Worm (Caenorhabditis elegans): ENCODE data around the gene C54E4.1.

Gene C54E4.1

ce11 chrIV:2223144-2223543 lies 47.8 kb downstream of the C54E4.1 start:
- TF ChIP-seq hlh-12 (tag; optimal IDR thresholded peaks at IDR 0.05), result no peak
- TF ChIP-seq hlh-26 (GFP tag; conservative IDR thresholded peaks at IDR 0.05), result no peak
- TF ChIP-seq dpl-1 (GFP tag; optimal IDR thresholded peaks at IDR 0.05), result peak; percentile 26
- no peak for TF ChIP-seq ceh-40 (GFP tag; IDR thresholded peaks at IDR 0.05)
- TF ChIP-seq unc-62 (GFP tag; optimal IDR thresholded peaks at IDR 0.05), result no peak
- no peak for TF ChIP-seq akir-1 (GFP tag; optimal IDR thresholded peaks at IDR 0.05)
- no peak for TF ChIP-seq F10E7.11 (tag; optimal IDR thresholded peaks at IDR 0.05)
- TF ChIP-seq F33H1.4 (GFP tag; IDR thresholded peaks at IDR 0.05), result peak; percentile 88
- TF ChIP-seq xnd-1 (tag; optimal IDR thresholded peaks at IDR 0.05), result peak; percentile 71
- no peak for TF ChIP-seq B0035.1 (tag; optimal IDR thresholded peaks at IDR 0.05)
- peak; percentile 5; the same call in 1 of the 2 replicates for TF ChIP-seq hmg-1.2 (GFP tag; IDR thresholded peaks at IDR 0.05)
- TF ChIP-seq ceh-91 (GFP tag; IDR thresholded peaks at IDR 0.05), result peak; percentile 57
- no peak for TF ChIP-seq nfyb-1 (GFP tag; IDR thresholded peaks at IDR 0.05)
- TF ChIP-seq efl-1 (GFP tag; optimal IDR thresholded peaks at IDR 0.05), result peak; percentile 61
- TF ChIP-seq madf-8 (GFP tag; conservative IDR thresholded peaks at IDR 0.05), result peak; percentile 65
- TF ChIP-seq mxl-1 (tag; optimal IDR thresholded peaks at IDR 0.05), result no peak
- no peak for TF ChIP-seq K11D2.4 (GFP tag; IDR thresholded peaks at IDR 0.05)
- TF ChIP-seq ceh-79 (tag; optimal IDR thresholded peaks at IDR 0.05), result no peak
- TF ChIP-seq cebp-1 (GFP tag; IDR thresholded peaks at IDR 0.05), result no peak
- TF ChIP-seq cebp-1 (tag; optimal IDR thresholded peaks at IDR 0.05), result no peak
- no peak for TF ChIP-seq sea-2 (GFP tag; IDR thresholded peaks at IDR 0.05)
- no peak for TF ChIP-seq hrde-1 (tag; optimal IDR thresholded peaks at IDR 0.05; ENCODE audit: borderline replicate concordance)
- TF ChIP-seq lag-1 (GFP tag; IDR thresholded peaks at IDR 0.05), result no peak
- no peak for TF ChIP-seq attf-6 (GFP tag; IDR thresholded peaks at IDR 0.05)
- no peak for TF ChIP-seq snpc-1.1 (tag; optimal IDR thresholded peaks at IDR 0.05; ENCODE audit: insufficient read depth)
- no peak for TF ChIP-seq K12H6.12 (tag; optimal IDR thresholded peaks at IDR 0.05)
- peak; percentile 86 for TF ChIP-seq lsl-1 (GFP tag; optimal IDR thresholded peaks at IDR 0.05)
- no peak for TF ChIP-seq attf-3 (GFP tag; conservative IDR thresholded peaks at IDR 0.05)
- TF ChIP-seq B0336.3 (GFP tag; IDR thresholded peaks at IDR 0.05), result no peak
- no peak for TF ChIP-seq ekl-4 (GFP tag; IDR thresholded peaks at IDR 0.05)
- TF ChIP-seq D2030.7 (GFP tag; IDR thresholded peaks at IDR 0.05), result peak; percentile 60; the same call in 1 of the 2 replicates
- no peak for TF ChIP-seq him-1 (tag; optimal IDR thresholded peaks at IDR 0.05)
- no peak for TF ChIP-seq madf-10 (tag; optimal IDR thresholded peaks at IDR 0.05)
- peak; percentile 84 for TF ChIP-seq madf-6 (GFP tag; IDR thresholded peaks at IDR 0.05)
- TF ChIP-seq Y53G8AR.9 (GFP tag; conservative IDR thresholded peaks at IDR 0.05), result no peak
- TF ChIP-seq bed-2 (GFP tag; IDR thresholded peaks at IDR 0.05), result no peak
- TF ChIP-seq ztf-18 (tag; optimal IDR thresholded peaks at IDR 0.05), result no peak

ce11 chrIV:2223685-2224084 lies 48.3 kb downstream of the C54E4.1 start:
- TF ChIP-seq nfya-1 (tag; optimal IDR thresholded peaks at IDR 0.05; ENCODE audit: borderline replicate concordance, insufficient read depth) (no peak), zfh-2 (GFP tag; conservative IDR thresholded peaks at IDR 0.05) (peak; percentile 54)
